Worm (Caenorhabditis elegans) whole organism, L2 larva: ENCODE measurements around the gene ctns-1.

Source experiments
- dmd-4 ChIP-seq: sonication (generic microtip); optimal IDR thresholded peaks from 2 replicates; lab custom pipeline; 2017; ENCODE audit warnings: missing biosample characterization, missing genetic modification characterization
- elt-3 ChIP-seq: sonication (generic microtip); optimal IDR thresholded peaks from 2 replicates; lab custom pipeline; 2017; ENCODE audit warnings: missing biosample characterization, missing genetic modification characterization
- fos-1 ChIP-seq: fragments of 150-350 bp; optimal IDR thresholded peaks from 2 replicates; lab custom pipeline; 2014; ENCODE audit warnings: missing biosample characterization, missing genetic modification characterization
- lsy-2 ChIP-seq, 2 experiments: fragments of 150-350 bp in 1 of 2; sonication (generic microtip) in 1 of 2; optimal IDR thresholded peaks; 2 replicates each; lab custom pipeline; 2014 to 2017; ENCODE audit warnings: missing biosample characterization in 2 of 2, missing genetic modification characterization in 2 of 2
- nhr-11 ChIP-seq: fragments of 150-350 bp; optimal IDR thresholded peaks from 2 replicates; lab custom pipeline; 2014; ENCODE audit warnings: missing biosample characterization, missing genetic modification characterization
- sma-3 ChIP-seq: sonication (generic microtip); optimal IDR thresholded peaks from 2 replicates; lab custom pipeline; 2016; ENCODE audit warnings: missing genetic modification reagents, missing genetic modification characterization, missing compliant biosample characterization
- zag-1 ChIP-seq: fragments of 150-350 bp; optimal IDR thresholded peaks from 2 replicates; lab custom pipeline; 2014; ENCODE audit warnings: missing biosample characterization, missing genetic modification characterization

- TF ChIP-seq zag-1 (tag; lab: Kevin White, UChicago): no peak
- TF ChIP-seq nhr-11 (tag; lab: Kevin White, UChicago): no peak
- no peak for TF ChIP-seq elt-3 (tag; lab: Kevin White, UChicago)
- TF ChIP-seq fos-1 (tag; lab: Kevin White, UChicago): peak; percentile 22
- peak; percentile 15 to 78 for TF ChIP-seq lsy-2 (tag; optimal IDR thresholded peaks at IDR 0.05; lab: Kevin White, UChicago)
- TF ChIP-seq sma-3: no peak
- TF ChIP-seq dmd-4 (tag; lab: Kevin White, UChicago): no peak
Observed at ce11 chrII:8162120-8162648, 25.5 kb upstream of the ctns-1 start, which contains the start of the genes emb-27 and rrf-3.
